Fruit fly (Drosophila melanogaster) whole organism, embryonic: ENCODE measurements around the gene CG7556.
A peak's percentile ranks its signal among the peaks of the same experiment; 100 is the strongest.

ENCODE experiments used
- Adf1 ChIP-seq: fragments of 200-800 bp; sonication (Bioruptor generic); IDR thresholded peaks from 2 replicates; pipeline ENCODE4 v1.3.6; 2022; ENCODE audit warnings: missing biosample characterization, missing genetic modification characterization
- Blimp-1 ChIP-seq: fragments of 200-800 bp; sonication (Bioruptor generic); optimal IDR thresholded peaks from 3 replicates; lab custom pipeline; 2018; ENCODE audit warnings: missing biosample characterization, missing genetic modification characterization, mild to moderate bottlenecking, moderate library complexity, missing genetic modification reagents
- CG10321 ChIP-seq: fragments of 200-800 bp; sonication (Bioruptor generic); IDR thresholded peaks from 2 replicates; pipeline ENCODE4 v1.3.6; 2022; ENCODE audit warnings: missing biosample characterization, missing genetic modification characterization
- CG12391 ChIP-seq: fragments of 200-800 bp; sonication (Bioruptor generic); optimal IDR thresholded peaks from 3 replicates; lab custom pipeline; 2018; ENCODE audit warnings: missing biosample characterization, mild to moderate bottlenecking, missing genetic modification characterization, moderate library complexity
- CG12769 ChIP-seq: fragments of 200-800 bp; sonication (Bioruptor generic); optimal IDR thresholded peaks from 2 replicates; lab custom pipeline; 2019; ENCODE audit warnings: missing biosample characterization, mild to moderate bottlenecking, missing genetic modification characterization, moderate library complexity
- CG13287 ChIP-seq: fragments of 200-800 bp; sonication (Bioruptor generic); IDR thresholded peaks from 2 replicates; pipeline ENCODE4 v1.3.6; 2022; ENCODE audit warnings: missing biosample characterization, missing genetic modification characterization; ENCODE audit not compliant: partially characterized antibody
- CG15011 ChIP-seq: fragments of 200-800 bp; sonication (Bioruptor generic); optimal IDR thresholded peaks from 3 replicates; lab custom pipeline; 2018; ENCODE audit warnings: missing biosample characterization, mild to moderate bottlenecking, missing genetic modification characterization
- CG1529 ChIP-seq: fragments of 200-800 bp; sonication (Bioruptor generic); optimal IDR thresholded peaks from 3 replicates; lab custom pipeline; 2018; ENCODE audit warnings: missing biosample characterization, missing genetic modification characterization
- CG16779 ChIP-seq: fragments of 200-800 bp; sonication (Bioruptor generic); IDR thresholded peaks from 2 replicates; pipeline ENCODE4 v1.3.6; 2022; ENCODE audit warnings: missing biosample characterization, missing genetic modification characterization
- CG17385 ChIP-seq: fragments of 200-800 bp; sonication (Bioruptor generic); optimal IDR thresholded peaks from 3 replicates; lab custom pipeline; 2018; ENCODE audit warnings: missing biosample characterization, mild to moderate bottlenecking, missing genetic modification characterization
- CG18476 ChIP-seq: fragments of 200-800 bp; sonication (Bioruptor generic); optimal IDR thresholded peaks from 2 replicates; lab custom pipeline; 2016; ENCODE audit warnings: missing biosample characterization, mild to moderate bottlenecking, missing genetic modification characterization
- CG34224 ChIP-seq: fragments of 200-800 bp; sonication (Bioruptor generic); IDR thresholded peaks from 3 replicates; pipeline ENCODE4 v1.3.6; 2022; ENCODE audit warnings: missing biosample characterization, missing genetic modification characterization; ENCODE audit not compliant: partially characterized antibody
- CG4707 ChIP-seq: fragments of 200-800 bp; sonication (Bioruptor generic); optimal IDR thresholded peaks from 2 replicates; lab custom pipeline; 2018; ENCODE audit warnings: missing biosample characterization, mild to moderate bottlenecking, missing genetic modification characterization, moderate library complexity
- CG5953 ChIP-seq: fragments of 200-800 bp; sonication (Bioruptor generic); IDR thresholded peaks from 2 replicates; pipeline ENCODE4 v1.3.6; 2022; ENCODE audit warnings: missing biosample characterization, missing genetic modification characterization
- CG6175 ChIP-seq: fragments of 200-800 bp; sonication (Bioruptor generic); IDR thresholded peaks from 3 replicates; pipeline ENCODE4 v1.3.6; 2022; ENCODE audit warnings: missing biosample characterization, missing genetic modification characterization
- CG6791 ChIP-seq: fragments of 200-800 bp; sonication (Bioruptor generic); IDR thresholded peaks from 3 replicates; pipeline ENCODE4 v1.3.6; 2022; ENCODE audit warnings: missing biosample characterization, missing genetic modification characterization; ENCODE audit not compliant: partially characterized antibody
- CG6813 ChIP-seq: fragments of 200-800 bp; sonication (Bioruptor generic); optimal IDR thresholded peaks from 2 replicates; lab custom pipeline; 2017; ENCODE audit warnings: missing biosample characterization, missing genetic modification characterization, mild to moderate bottlenecking, moderate library complexity, missing genetic modification reagents
- CG9609 ChIP-seq: fragments of 200-800 bp; sonication (Bioruptor generic); optimal IDR thresholded peaks from 3 replicates; lab custom pipeline; 2016; ENCODE audit warnings: missing biosample characterization, missing genetic modification characterization
- CG9817 ChIP-seq: fragments of 200-800 bp; sonication (Bioruptor generic); optimal IDR thresholded peaks from 2 replicates; lab custom pipeline; 2018; ENCODE audit warnings: missing biosample characterization, mild to moderate bottlenecking, missing genetic modification characterization, moderate library complexity
- Dbx ChIP-seq: fragments of 200-800 bp; sonication (Bioruptor generic); IDR thresholded peaks from 3 replicates; pipeline ENCODE4 v1.3.6; 2022; ENCODE audit warnings: missing biosample characterization, missing genetic modification characterization
- Dek ChIP-seq: fragments of 200-800 bp; sonication (Bioruptor generic); optimal IDR thresholded peaks from 3 replicates; lab custom pipeline; 2019; ENCODE audit warnings: missing biosample characterization, mild to moderate bottlenecking, missing genetic modification characterization, moderate library complexity
- Dfd ChIP-seq, 2 experiments: fragments of >200 bp; optimal IDR thresholded peaks; 2 replicates each; lab custom pipeline; 2017; ENCODE audit warnings: missing biosample characterization in 2 of 2, missing genetic modification characterization in 2 of 2
- Dref ChIP-seq: fragments of 200-800 bp; sonication (Bioruptor generic); IDR thresholded peaks from 2 replicates; pipeline ENCODE4 v1.3.6; 2022; ENCODE audit warnings: missing biosample characterization, missing genetic modification characterization
- Drgx ChIP-seq: fragments of 200-800 bp; sonication (Bioruptor generic); IDR thresholded peaks from 2 replicates; pipeline ENCODE4 v1.3.6; 2022; ENCODE audit warnings: missing biosample characterization, missing genetic modification characterization
- HLH3B ChIP-seq: fragments of 200-800 bp; sonication (Bioruptor generic); IDR thresholded peaks from 2 replicates; pipeline ENCODE4 v1.3.6; 2022; ENCODE audit warnings: missing biosample characterization, missing genetic modification characterization
- Spps ChIP-seq: fragments of 200-800 bp; sonication (Bioruptor generic); optimal IDR thresholded peaks from 2 replicates; lab custom pipeline; 2018; ENCODE audit warnings: missing biosample characterization, mild to moderate bottlenecking, missing genetic modification characterization
- Xrp1 ChIP-seq: fragments of 200-800 bp; sonication (Bioruptor generic); IDR thresholded peaks from 2 replicates; pipeline ENCODE4 v1.3.6; 2022; ENCODE audit warnings: missing biosample characterization, missing genetic modification characterization
- amos ChIP-seq: fragments of 200-800 bp; sonication (Bioruptor generic); IDR thresholded peaks from 2 replicates; pipeline ENCODE4 v1.3.6; 2022; ENCODE audit warnings: missing biosample characterization, missing genetic modification characterization; ENCODE audit not compliant: partially characterized antibody
- bowl ChIP-seq: fragments of 200-800 bp; sonication (Bioruptor generic); IDR thresholded peaks from 2 replicates; pipeline ENCODE4 v1.3.6; 2022; ENCODE audit warnings: missing biosample characterization, missing genetic modification characterization
- br ChIP-seq: fragments of >200 bp; optimal IDR thresholded peaks from 2 replicates; lab custom pipeline; 2017
- btn ChIP-seq: fragments of 200-800 bp; sonication (Bioruptor generic); optimal IDR thresholded peaks from 2 replicates; lab custom pipeline; 2016; ENCODE audit warnings: missing biosample characterization, missing genetic modification characterization
- cg ChIP-seq: fragments of 200-800 bp; sonication (Bioruptor generic); optimal IDR thresholded peaks from 3 replicates; lab custom pipeline; 2019; ENCODE audit warnings: missing biosample characterization, mild to moderate bottlenecking, missing genetic modification characterization, moderate library complexity
- chm ChIP-seq: fragments of 200-800 bp; sonication (Bioruptor generic); IDR thresholded peaks from 2 replicates; pipeline ENCODE4 v1.3.6; 2022; ENCODE audit warnings: missing biosample characterization, missing genetic modification characterization
- emc ChIP-seq: fragments of 200-800 bp; sonication (Bioruptor generic); optimal IDR thresholded peaks from 2 replicates; lab custom pipeline; 2016; ENCODE audit warnings: missing biosample characterization, missing genetic modification characterization
- ewg ChIP-seq: fragments of 200-800 bp; sonication (Bioruptor generic); optimal IDR thresholded peaks from 3 replicates; lab custom pipeline; 2017; ENCODE audit warnings: mild to moderate bottlenecking, missing biosample characterization, missing genetic modification reagents, missing genetic modification characterization
- exex ChIP-seq: fragments of 200-800 bp; sonication (Bioruptor generic); optimal IDR thresholded peaks from 4 replicates; lab custom pipeline; 2018; ENCODE audit warnings: missing biosample characterization, mild to moderate bottlenecking, missing genetic modification characterization, moderate library complexity
- grau ChIP-seq: fragments of 200-800 bp; optimal IDR thresholded peaks from 3 replicates; lab custom pipeline; 2019; ENCODE audit warnings: missing biosample characterization, mild to moderate bottlenecking, missing genetic modification characterization, moderate library complexity
- hkb ChIP-seq, 2 experiments: fragments of 200-800 bp in 1 of 2; fragments of >200 bp in 1 of 2; sonication (Bioruptor generic) in 1 of 2; IDR thresholded peaks in 1 of 2; optimal IDR thresholded peaks in 1 of 2; 2 replicates each; pipeline versions ENCODE4 v1.3.6 to Lab custom; 2017 to 2022; ENCODE audit warnings: missing biosample characterization in 1 of 2, missing genetic modification characterization in 1 of 2
- mirr ChIP-seq: fragments of 200-800 bp; sonication (Bioruptor generic); optimal IDR thresholded peaks from 3 replicates; lab custom pipeline; 2018; ENCODE audit warnings: missing biosample characterization, mild to moderate bottlenecking, missing genetic modification characterization
- mld ChIP-seq: fragments of 200-800 bp; sonication (Bioruptor generic); IDR thresholded peaks from 3 replicates; pipeline ENCODE4 v1.3.6; 2022; ENCODE audit warnings: missing biosample characterization, missing genetic modification characterization; ENCODE audit not compliant: partially characterized antibody
- p53 ChIP-seq: fragments of 200-800 bp; sonication (Bioruptor generic); optimal IDR thresholded peaks from 2 replicates; lab custom pipeline; 2016; ENCODE audit warnings: missing biosample characterization, missing genetic modification characterization
- rib ChIP-seq: fragments of 200-800 bp; sonication (Bioruptor generic); IDR thresholded peaks from 2 replicates; pipeline ENCODE4 v1.3.6; 2022; ENCODE audit warnings: missing biosample characterization, missing genetic modification characterization
- scrt ChIP-seq: fragments of 200-800 bp; sonication (Bioruptor generic); optimal IDR thresholded peaks from 2 replicates; lab custom pipeline; 2018; ENCODE audit warnings: missing biosample characterization, mild to moderate bottlenecking, missing genetic modification characterization, moderate library complexity
- sim ChIP-seq: fragments of 200-800 bp; sonication (Bioruptor generic); IDR thresholded peaks from 2 replicates; pipeline ENCODE4 v1.3.6; 2022; ENCODE audit warnings: missing biosample characterization, missing genetic modification characterization
- sob ChIP-seq: fragments of 200-800 bp; sonication (Bioruptor generic); IDR thresholded peaks from 2 replicates; pipeline ENCODE4 v1.3.6; 2022; ENCODE audit warnings: missing biosample characterization, missing genetic modification characterization
- unc-4 ChIP-seq: fragments of 200-800 bp; sonication (Bioruptor generic); IDR thresholded peaks from 2 replicates; pipeline ENCODE4 v1.3.6; 2022; ENCODE audit warnings: missing biosample characterization, missing genetic modification characterization; ENCODE audit not compliant: partially characterized antibody
- zen2 ChIP-seq: fragments of 200-800 bp; sonication (Bioruptor generic); IDR thresholded peaks from 3 replicates; pipeline ENCODE4 v1.3.6; 2022; ENCODE audit warnings: missing biosample characterization, missing genetic modification characterization; ENCODE audit not compliant: partially characterized antibody

CG7556 gene

DNA sequence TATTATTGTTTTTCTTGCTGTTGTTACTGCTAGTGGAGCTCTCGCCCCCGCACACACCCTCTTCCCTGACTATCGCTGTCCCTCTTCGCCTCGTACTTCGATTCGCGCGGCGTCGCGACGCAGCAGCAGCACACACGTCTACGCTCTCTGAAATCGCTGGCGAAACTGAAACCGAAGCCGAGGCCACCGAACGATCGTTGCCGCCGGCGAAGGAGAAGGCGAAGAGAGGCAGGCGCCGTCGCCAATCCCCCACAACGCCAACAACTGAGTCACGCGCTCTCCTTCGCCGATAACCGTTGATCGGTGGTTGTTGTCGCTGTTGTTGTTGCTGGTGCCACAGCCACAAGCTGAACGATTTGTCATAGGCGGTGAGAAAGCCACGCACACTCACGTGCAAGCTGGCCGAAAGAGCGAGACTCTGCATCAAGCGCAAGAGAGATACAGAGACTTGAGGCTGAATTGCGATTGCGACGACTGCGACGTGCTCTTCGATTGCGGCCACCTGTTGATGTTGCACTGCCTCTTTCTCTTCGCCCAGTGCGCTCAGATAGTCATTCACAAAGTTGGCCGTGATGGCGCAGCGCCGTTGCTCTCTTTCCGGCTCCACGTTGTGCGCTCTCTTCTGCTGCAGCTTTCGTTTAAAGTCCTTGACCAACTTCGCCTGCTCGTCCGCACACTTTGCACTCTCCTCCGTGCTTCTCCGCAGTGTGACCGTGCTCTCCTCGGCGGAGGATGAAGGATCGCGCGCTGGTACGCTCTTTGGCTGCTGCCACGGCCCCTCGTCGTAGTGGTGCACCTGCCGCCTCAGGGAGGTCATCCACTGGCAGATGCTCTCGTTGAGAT is 26.1 kb downstream of the CG7556 start (continued):
- TF ChIP-seq CG17385 (no peak), Spps (tag; lab: Kevin White, UChicago) (no peak), exex (tag; lab: Kevin White, UChicago) (peak; percentile 51), CG34224 (GFP tag; lab: Robert Waterston, UW) (no peak), p53 (GFP tag; lab: Kevin White, UChicago) (no peak), hkb (optimal IDR thresholded peaks at IDR 0.05; lab: Kevin White, UChicago) (no peak), hkb (GFP tag; IDR thresholded peaks at IDR 0.05; lab: Robert Waterston, UW) (peak; percentile 23; the same call in 1 of the 2 replicates), chm (GFP tag; lab: Robert Waterston, UW) (peak; percentile 32; the same call in 1 of the 2 replicates), bowl (GFP tag; lab: Robert Waterston, UW) (no peak), btn (GFP tag; lab: Kevin White, UChicago) (peak; percentile 6), CG18476 (GFP tag; lab: Kevin White, UChicago) (no peak), br (lab: Kevin White, UChicago) (no peak), grau (tag; lab: Kevin White, UChicago) (no peak), Adf1 (GFP tag; lab: Robert Waterston, UW) (peak; percentile 82), Drgx (GFP tag; lab: Robert Waterston, UW) (peak; percentile 28; the same call in 1 of the 2 replicates), CG9609 (GFP tag; lab: Kevin White, UChicago) (peak; percentile 9), CG1529 (no peak), zen2 (0 out of 3 replicates have a peak, but pooled peaks have one; percentile 46), mld (GFP tag; lab: Robert Waterston, UW) (no peak), CG10321 (GFP tag; lab: Robert Waterston, UW) (0 out of 2 replicates have a peak, but pooled peaks have one; percentile 36), Xrp1 (GFP tag; lab: Robert Waterston, UW) (no peak), CG5953 (GFP tag; lab: Robert Waterston, UW) (no peak), CG12769 (tag; lab: Kevin White, UChicago) (peak; percentile 66), CG4707 (GFP tag; lab: Kevin White, UChicago) (no peak), CG6813 (GFP tag; lab: Kevin White, UChicago) (peak; percentile 28), Dbx (GFP tag; lab: Robert Waterston, UW) (peak; percentile 47; the same call in 2 of the 3 replicates), HLH3B (no peak), ewg (GFP tag; lab: Kevin White, UChicago) (no peak), CG15011 (GFP tag; lab: Kevin White, UChicago) (no peak), mirr (GFP tag; lab: Kevin White, UChicago) (peak; percentile 40), Dek (tag; lab: Kevin White, UChicago) (no peak), emc (GFP tag; lab: Kevin White, UChicago) (no peak), scrt (GFP tag; lab: Kevin White, UChicago) (no peak), Dref (GFP tag; lab: Robert Waterston, UW) (0 out of 2 replicates have a peak, but pooled peaks have one; percentile 29), rib (GFP tag; lab: Robert Waterston, UW) (peak; percentile 83; the same call in 1 of the 2 replicates), CG9817 (tag; lab: Kevin White, UChicago) (no peak), CG13287 (peak; percentile 49; the same call in 1 of the 2 replicates), cg (GFP tag; lab: Kevin White, UChicago) (peak; percentile 63), CG12391 (no peak), CG16779 (GFP tag; lab: Robert Waterston, UW) (no peak), sob (GFP tag; lab: Robert Waterston, UW) (peak; percentile 40; the same call in 1 of the 2 replicates), CG6175 (GFP tag; lab: Robert Waterston, UW) (peak; percentile 90), CG6791 (GFP tag; lab: Robert Waterston, UW) (0 out of 3 replicates have a peak, but pooled peaks have one; percentile 17), Dfd (GFP tag; optimal IDR thresholded peaks at IDR 0.05; lab: Kevin White, UChicago) (no peak), Blimp-1 (GFP tag; lab: Kevin White, UChicago) (peak; percentile 23), unc-4 (GFP tag; lab: Robert Waterston, UW) (0 out of 2 replicates have a peak, but pooled peaks have one; percentile 21), amos (peak; percentile 44; the same call in 1 of the 2 replicates), sim (no peak)
